In genomic region chr2L:5886955-5887354, dm6 we compare ENCODE assay signal across 3 fruit fly cellular contexts.
TF ChIP-seq lines count a peak whose summit lies in the region.

No protein-coding gene starts in this region.

- no peak for TF ChIP-seq CTCF in whole organism, embryonic (GFP tag; optimal IDR thresholded peaks at IDR 0.05; lab: Kevin White, UChicago)

TF ChIP-seq in whole organism, embryonic, 481 proteins besides CTCF, POLR2A, EP300 and RAD21 (continues in another document):
- TF ChIP-seq ERR (GFP tag; optimal IDR thresholded peaks at IDR 0.05; lab: Kevin White, UChicago) = no peak
- no peak for TF ChIP-seq CG9215 (GFP tag; IDR thresholded peaks at IDR 0.05; lab: Robert Waterston, UW)
- TF ChIP-seq Elba2 (GFP tag; optimal IDR thresholded peaks at IDR 0.05; lab: Kevin White, UChicago) = no peak
- no peak for TF ChIP-seq NC2α (GFP tag; optimal IDR thresholded peaks at IDR 0.05; lab: Kevin White, UChicago)
- TF ChIP-seq abd-A (tag; optimal IDR thresholded peaks at IDR 0.05; lab: Kevin White, UChicago) = peak; percentile 24
- TF ChIP-seq CG7928 (GFP tag; optimal IDR thresholded peaks at IDR 0.05; lab: Kevin White, UChicago) = no peak
- TF ChIP-seq Mrtf (GFP tag; IDR thresholded peaks at IDR 0.05; lab: Robert Waterston, UW) = no peak
- TF ChIP-seq ken (GFP tag; IDR thresholded peaks at IDR 0.05; lab: Robert Waterston, UW) = no peak
- no peak for TF ChIP-seq mld (GFP tag; IDR thresholded peaks at IDR 0.05; lab: Robert Waterston, UW; ENCODE audit: partially characterized antibody)
- TF ChIP-seq CG6683 (GFP tag; optimal IDR thresholded peaks at IDR 0.05; lab: Kevin White, UChicago) = no peak
- no peak for TF ChIP-seq tin (GFP tag; optimal IDR thresholded peaks at IDR 0.05; lab: Kevin White, UChicago)
- no peak for TF ChIP-seq dysf (GFP tag; IDR thresholded peaks at IDR 0.05; lab: Robert Waterston, UW)
- TF ChIP-seq usp (GFP tag; optimal IDR thresholded peaks at IDR 0.05; lab: Kevin White, UChicago) = no peak
- TF ChIP-seq Eip74EF (GFP tag; optimal IDR thresholded peaks at IDR 0.05; lab: Kevin White, UChicago) = peak in 1 of 2 experiments; percentile 55
- TF ChIP-seq Sox102F (GFP tag; optimal IDR thresholded peaks at IDR 0.05; lab: Kevin White, UChicago) = no peak
- no peak for TF ChIP-seq Ets97D (GFP tag; optimal IDR thresholded peaks at IDR 0.05; lab: Kevin White, UChicago)
- TF ChIP-seq grn (GFP tag; optimal IDR thresholded peaks at IDR 0.05; lab: Kevin White, UChicago) = no peak
- no peak for TF ChIP-seq ttk (GFP tag; IDR thresholded peaks at IDR 0.05; lab: Robert Waterston, UW)
- TF ChIP-seq CG2202 (tag; optimal IDR thresholded peaks at IDR 0.05; lab: Kevin White, UChicago) = no peak
- TF ChIP-seq MTF-1 (GFP tag; optimal IDR thresholded peaks at IDR 0.05; lab: Kevin White, UChicago; ENCODE audit: borderline replicate concordance) = no peak
- no peak for TF ChIP-seq CG10431 (GFP tag; optimal IDR thresholded peaks at IDR 0.05; lab: Kevin White, UChicago)
- TF ChIP-seq CG12071 (GFP tag; optimal IDR thresholded peaks at IDR 0.05; lab: Kevin White, UChicago) = no peak
- peak; percentile 63; the same call in 1 of the 4 replicates for TF ChIP-seq chinmo (GFP tag; IDR thresholded peaks at IDR 0.05; lab: Robert Waterston, UW; ENCODE audit: partially characterized antibody)
- no peak for TF ChIP-seq sim (GFP tag; IDR thresholded peaks at IDR 0.05; lab: Robert Waterston, UW)
- TF ChIP-seq CG10462 (GFP tag; optimal IDR thresholded peaks at IDR 0.05; lab: Kevin White, UChicago) = no peak
- TF ChIP-seq ranshi (GFP tag; IDR thresholded peaks at IDR 0.05; lab: Robert Waterston, UW) = no peak
- no peak for TF ChIP-seq sqz (GFP tag; optimal IDR thresholded peaks at IDR 0.05; lab: Kevin White, UChicago)
- TF ChIP-seq Deaf1 (tag; optimal IDR thresholded peaks at IDR 0.05; lab: Kevin White, UChicago) = peak; percentile 27
- TF ChIP-seq Gsc (GFP tag; IDR thresholded peaks at IDR 0.05; lab: Robert Waterston, UW) = no peak
- TF ChIP-seq sd (tag; optimal IDR thresholded peaks at IDR 0.05; lab: Kevin White, UChicago) = peak; percentile 77
- no peak for TF ChIP-seq CG7745 (tag; optimal IDR thresholded peaks at IDR 0.05; lab: Kevin White, UChicago)

TF ChIP-seq in whole organism, prepupa, 60 proteins besides CTCF, POLR2A, EP300 and RAD21:
- no peak for TF ChIP-seq cyc (GFP tag; optimal IDR thresholded peaks at IDR 0.05; lab: Kevin White, UChicago)
- peak; percentile 2 for TF ChIP-seq fkh (GFP tag; optimal IDR thresholded peaks at IDR 0.05; lab: Kevin White, UChicago)

TF ChIP-seq in whole organism, pupa, 21 proteins besides CTCF, POLR2A, EP300 and RAD21:
- no peak for TF ChIP-seq gl (tag; optimal IDR thresholded peaks at IDR 0.05; lab: Kevin White, UChicago)
- TF ChIP-seq EcR (GFP tag; optimal IDR thresholded peaks at IDR 0.05; lab: Kevin White, UChicago) = peak; percentile 33
